Worm (Caenorhabditis elegans): ENCODE results near the gene maoc-1.
A peak's percentile ranks its signal among the peaks of the same experiment; 100 is the strongest.

The maoc-1 gene

DNA sequence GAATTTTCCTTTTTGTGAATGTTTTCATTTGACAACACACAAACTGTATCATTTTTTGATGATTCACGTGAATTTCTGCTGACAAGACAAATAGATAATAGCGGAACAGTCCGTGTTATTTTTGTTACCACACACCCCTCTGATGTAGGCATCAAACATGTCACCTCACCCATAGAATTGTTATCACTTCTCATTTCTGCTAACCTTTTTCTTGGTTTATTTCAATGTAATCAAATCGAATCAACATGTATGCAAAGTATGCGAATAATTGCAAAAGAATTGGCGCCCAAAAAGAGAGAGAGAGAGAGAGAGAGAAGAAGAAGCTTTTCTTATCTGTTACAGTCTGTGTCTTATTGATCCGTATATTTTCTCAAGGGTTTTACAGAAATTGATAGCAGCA lies 38.7 kb upstream of the maoc-1 start (continued):
- no peak for TF ChIP-seq arid-1 (GFP tag; conservative IDR thresholded peaks at IDR 0.05)
- no peak for TF ChIP-seq ctbp-1 (GFP tag; IDR thresholded peaks at IDR 0.05)
- peak; percentile 33 for TF ChIP-seq mxl-3 (GFP tag; optimal IDR thresholded peaks at IDR 0.05)
- TF ChIP-seq daf-12 (tag; optimal IDR thresholded peaks at IDR 0.05), result no peak
- TF ChIP-seq ceh-82 (tag; optimal IDR thresholded peaks at IDR 0.05), result no peak
- no peak for TF ChIP-seq lin-15B (tag; optimal IDR thresholded peaks at IDR 0.05)
- TF ChIP-seq saeg-2 (GFP tag; IDR thresholded peaks at IDR 0.05), result no peak
- no peak for TF ChIP-seq zip-11 (GFP tag; IDR thresholded peaks at IDR 0.05)
- TF ChIP-seq duxl-1 (tag; optimal IDR thresholded peaks at IDR 0.05; ENCODE audit: poor library complexity), result no peak
- no peak for TF ChIP-seq ztf-11 (tag; optimal IDR thresholded peaks at IDR 0.05)
- no peak for TF ChIP-seq nhr-6 (tag; optimal IDR thresholded peaks at IDR 0.05)

ce11 chrII:7161512-7161911 lies 34.6 kb upstream of the maoc-1 start, which contains the start of gene C27H5.12:
TSS of gene C27H5.12 (minus strand) at chrII:7161612.
- TF ChIP-seq unc-62 (GFP tag; optimal IDR thresholded peaks at IDR 0.05 in 1 of 2), result peak in 1 of 2 experiments; percentile 30
- no peak for TF ChIP-seq unc-62 (tag; optimal IDR thresholded peaks at IDR 0.05)
- TF ChIP-seq snpc-4 (tag; optimal IDR thresholded peaks at IDR 0.05), result no peak
- TF ChIP-seq lsy-2 (tag; optimal IDR thresholded peaks at IDR 0.05), result no peak

- TF ChIP-seq pha-4 (GFP tag; IDR thresholded peaks at IDR 0.05), result no peak
- no peak for TF ChIP-seq pha-4 (tag; optimal IDR thresholded peaks at IDR 0.05)
- no peak for TF ChIP-seq arid-1 (GFP tag; conservative IDR thresholded peaks at IDR 0.05)
- no peak for TF ChIP-seq lin-29 (GFP tag; IDR thresholded peaks at IDR 0.05)
- no peak for TF ChIP-seq ama-1 (optimal IDR thresholded peaks at IDR 0.05)
- TF ChIP-seq unc-62 (GFP tag; optimal IDR thresholded peaks at IDR 0.05 in 1 of 2), result peak in 1 of 2 experiments; percentile 76
- TF ChIP-seq unc-62 (tag; optimal IDR thresholded peaks at IDR 0.05), result no peak
- no peak for TF ChIP-seq fos-1 (tag; optimal IDR thresholded peaks at IDR 0.05)
Measured at ce11 chrII:7165749-7166148, 30.3 kb upstream of the maoc-1 start, which contains the start of gene mfsd-13.2. TSS of gene mfsd-13.2 (minus strand) at chrII:7165849.

- TF ChIP-seq nhr-42 (GFP tag; IDR thresholded peaks at IDR 0.05), result no peak
- TF ChIP-seq pqm-1 (tag; optimal IDR thresholded peaks at IDR 0.05), result peak; percentile 92
- no peak for TF ChIP-seq gei-8 (GFP tag; optimal IDR thresholded peaks at IDR 0.05)
- no peak for TF ChIP-seq attf-4 (tag; optimal IDR thresholded peaks at IDR 0.05)
- no peak for TF ChIP-seq ceh-82 (tag; optimal IDR thresholded peaks at IDR 0.05)
- no peak for TF ChIP-seq mxl-2 (GFP tag; conservative IDR thresholded peaks at IDR 0.05)
- TF ChIP-seq madf-5 (GFP tag; IDR thresholded peaks at IDR 0.05), result no peak
- no peak for TF ChIP-seq Y75B8A.6 (GFP tag; IDR thresholded peaks at IDR 0.05)
- no peak for TF ChIP-seq zfp-2 (tag; optimal IDR thresholded peaks at IDR 0.05)
- TF ChIP-seq jun-1 (tag; optimal IDR thresholded peaks at IDR 0.05), result no peak
- TF ChIP-seq hlh-11 (tag; optimal IDR thresholded peaks at IDR 0.05), result peak; percentile 60
- TF ChIP-seq dmd-6 (GFP tag; IDR thresholded peaks at IDR 0.05), result peak; percentile 91
- TF ChIP-seq lin-29 (GFP tag; IDR thresholded peaks at IDR 0.05), result no peak
- no peak for TF ChIP-seq dmd-8 (GFP tag; IDR thresholded peaks at IDR 0.05)
- no peak for TF ChIP-seq nhr-6 (tag; optimal IDR thresholded peaks at IDR 0.05)
- no peak for TF ChIP-seq sdz-12 (GFP tag; optimal IDR thresholded peaks at IDR 0.05)
- TF ChIP-seq mep-1 (tag; optimal IDR thresholded peaks at IDR 0.05), result no peak
- no peak for TF ChIP-seq F37D6.2 (tag; optimal IDR thresholded peaks at IDR 0.05)
- TF ChIP-seq F10B5.3 (tag; optimal IDR thresholded peaks at IDR 0.05), result no peak
- TF ChIP-seq D1046.2 (GFP tag; IDR thresholded peaks at IDR 0.05), result no peak
- TF ChIP-seq duxl-1 (tag; optimal IDR thresholded peaks at IDR 0.05; ENCODE audit: poor library complexity), result no peak
- TF ChIP-seq pha-4 (GFP tag; IDR thresholded peaks at IDR 0.05), result no peak
- TF ChIP-seq pha-4 (tag; optimal IDR thresholded peaks at IDR 0.05), result no peak
- no peak for TF ChIP-seq spr-3 (GFP tag; optimal IDR thresholded peaks at IDR 0.05)
- no peak for TF ChIP-seq dmd-9 (GFP tag; IDR thresholded peaks at IDR 0.05)
- TF ChIP-seq F49E8.2 (tag; optimal IDR thresholded peaks at IDR 0.05; ENCODE audit: borderline replicate concordance), result no peak
- TF ChIP-seq zip-2 (tag; optimal IDR thresholded peaks at IDR 0.05), result no peak
- no peak for TF ChIP-seq nhr-25 (tag; optimal IDR thresholded peaks at IDR 0.05; ENCODE audit: borderline replicate concordance, insufficient read depth)
- no peak for TF ChIP-seq nhr-237 (tag; optimal IDR thresholded peaks at IDR 0.05)
- TF ChIP-seq nhr-48 (tag; optimal IDR thresholded peaks at IDR 0.05), result peak; percentile 12
- no peak for TF ChIP-seq ctbp-1 (GFP tag; IDR thresholded peaks at IDR 0.05)
- TF ChIP-seq hlh-30 (tag; optimal IDR thresholded peaks at IDR 0.05; ENCODE audit: insufficient read depth), result no peak
- no peak for TF ChIP-seq saeg-2 (GFP tag; IDR thresholded peaks at IDR 0.05)
- TF ChIP-seq lin-39 (tag; optimal IDR thresholded peaks at IDR 0.05), result no peak
Measured at ce11 chrII:7166768-7167167, 29.3 kb upstream of the maoc-1 start.

Measured in whole organism, L4 larva.